Fruit fly (Drosophila melanogaster) whole organism, embryonic: Measurements from ENCODE around the gene Chd1.

Experiments used
- BEAF-32 ChIP-seq: fragments of 200-800 bp; sonication (Bioruptor generic); optimal IDR thresholded peaks from 3 replicates; lab custom pipeline; 2017; ENCODE audit warnings: missing biosample characterization, missing genetic modification characterization, mild to moderate bottlenecking, moderate library complexity, missing genetic modification reagents
- CG10267 ChIP-seq: fragments of 200-800 bp; sonication (Bioruptor generic); optimal IDR thresholded peaks from 2 replicates; lab custom pipeline; 2018; ENCODE audit warnings: missing biosample characterization, mild to moderate bottlenecking, missing genetic modification characterization, moderate library complexity
- CG10274 ChIP-seq: fragments of 200-800 bp; sonication (Bioruptor generic); optimal IDR thresholded peaks from 3 replicates; lab custom pipeline; 2017; ENCODE audit warnings: missing biosample characterization, mild to moderate bottlenecking, missing genetic modification characterization
- CG13287 ChIP-seq: fragments of 200-800 bp; sonication (Bioruptor generic); IDR thresholded peaks from 2 replicates; pipeline ENCODE4 v1.3.6; 2022; ENCODE audit warnings: missing biosample characterization, missing genetic modification characterization; ENCODE audit not compliant: partially characterized antibody
- CG14860 ChIP-seq: fragments of 200-800 bp; sonication (Bioruptor generic); IDR thresholded peaks from 3 replicates; pipeline ENCODE4 v1.3.6; 2022; ENCODE audit warnings: missing biosample characterization, missing genetic modification characterization; ENCODE audit not compliant: partially characterized antibody
- CG16813 ChIP-seq: fragments of 200-800 bp; sonication (Bioruptor generic); IDR thresholded peaks from 3 replicates; pipeline ENCODE4 v1.3.6; 2022; ENCODE audit warnings: missing biosample characterization, missing genetic modification characterization; ENCODE audit not compliant: partially characterized antibody
- CG2116 ChIP-seq: fragments of 200-800 bp; sonication (Bioruptor generic); optimal IDR thresholded peaks from 3 replicates; lab custom pipeline; 2018; ENCODE audit warnings: missing biosample characterization, mild to moderate bottlenecking, missing genetic modification characterization
- CG2129 ChIP-seq: fragments of 200-800 bp; sonication (Bioruptor generic); IDR thresholded peaks from 2 replicates; pipeline ENCODE4 v1.3.6; 2022; ENCODE audit warnings: missing biosample characterization, missing genetic modification characterization; ENCODE audit not compliant: partially characterized antibody
- CG34224 ChIP-seq: fragments of 200-800 bp; sonication (Bioruptor generic); IDR thresholded peaks from 3 replicates; pipeline ENCODE4 v1.3.6; 2022; ENCODE audit warnings: missing biosample characterization, missing genetic modification characterization; ENCODE audit not compliant: partially characterized antibody
- CG6791 ChIP-seq: fragments of 200-800 bp; sonication (Bioruptor generic); IDR thresholded peaks from 3 replicates; pipeline ENCODE4 v1.3.6; 2022; ENCODE audit warnings: missing biosample characterization, missing genetic modification characterization; ENCODE audit not compliant: partially characterized antibody
- CG6813 ChIP-seq: fragments of 200-800 bp; sonication (Bioruptor generic); optimal IDR thresholded peaks from 2 replicates; lab custom pipeline; 2017; ENCODE audit warnings: missing biosample characterization, missing genetic modification characterization, mild to moderate bottlenecking, moderate library complexity, missing genetic modification reagents
- CG7963 ChIP-seq: fragments of 200-800 bp; sonication (Bioruptor generic); IDR thresholded peaks from 3 replicates; pipeline ENCODE4 v1.3.6; 2022; ENCODE audit warnings: missing biosample characterization, missing genetic modification characterization; ENCODE audit not compliant: partially characterized antibody
- CoRest ChIP-seq: fragments of 200-800 bp; sonication (Bioruptor generic); optimal IDR thresholded peaks from 3 replicates; lab custom pipeline; 2018; ENCODE audit warnings: missing biosample characterization, mild to moderate bottlenecking, missing genetic modification characterization, moderate library complexity
- D19B ChIP-seq: fragments of 200-800 bp; sonication (Bioruptor generic); optimal IDR thresholded peaks from 2 replicates; lab custom pipeline; 2017; ENCODE audit warnings: missing biosample characterization, mild to moderate bottlenecking, missing genetic modification characterization
- Dll ChIP-seq: fragments of 200-800 bp; sonication (Bioruptor generic); IDR thresholded peaks from 4 replicates; pipeline ENCODE4 v1.3.6; 2022; ENCODE audit warnings: missing biosample characterization, missing genetic modification characterization; ENCODE audit not compliant: partially characterized antibody
- Dp ChIP-seq: fragments of 200-800 bp; sonication (Bioruptor generic); optimal IDR thresholded peaks from 2 replicates; lab custom pipeline; 2018; ENCODE audit warnings: missing biosample characterization, mild to moderate bottlenecking, missing genetic modification characterization, moderate library complexity
- HLH4C ChIP-seq: fragments of 200-800 bp; sonication (Bioruptor generic); IDR thresholded peaks from 3 replicates; pipeline ENCODE4 v1.3.6; 2022; ENCODE audit warnings: missing biosample characterization, missing genetic modification characterization; ENCODE audit not compliant: partially characterized antibody
- Hey ChIP-seq: fragments of 200-800 bp; sonication (Bioruptor generic); optimal IDR thresholded peaks from 3 replicates; lab custom pipeline; 2018; ENCODE audit warnings: missing biosample characterization, mild to moderate bottlenecking, missing genetic modification characterization
- Hmx ChIP-seq: fragments of 200-800 bp; sonication (Bioruptor generic); optimal IDR thresholded peaks from 2 replicates; lab custom pipeline; 2016; ENCODE audit warnings: missing biosample characterization, missing genetic modification characterization
- MBD-R2 ChIP-seq: fragments of 200-800 bp; sonication (Bioruptor generic); IDR thresholded peaks from 2 replicates; pipeline ENCODE4 v1.3.6; 2022; ENCODE audit warnings: missing biosample characterization, missing genetic modification characterization
- MESR4 ChIP-seq: fragments of 200-800 bp; sonication (Bioruptor generic); optimal IDR thresholded peaks from 2 replicates; lab custom pipeline; 2018; ENCODE audit warnings: missing biosample characterization, mild to moderate bottlenecking, missing genetic modification characterization, moderate library complexity
- Pdp1 ChIP-seq, 2 experiments: fragments of 200-800 bp; sonication (Bioruptor generic); optimal IDR thresholded peaks; 3 replicates each; lab custom pipeline; 2016; ENCODE audit warnings: missing biosample characterization in 2 of 2, missing genetic modification characterization in 2 of 2, mild to moderate bottlenecking in 1 of 2, moderate library complexity in 1 of 2
- Scr ChIP-seq: fragments of 200-800 bp; sonication (Bioruptor generic); IDR thresholded peaks from 2 replicates; pipeline ENCODE4 v1.3.6; 2022; ENCODE audit warnings: missing biosample characterization, missing genetic modification characterization; ENCODE audit not compliant: partially characterized antibody
- Sry-δ ChIP-seq: fragments of 200-800 bp; sonication (Bioruptor generic); optimal IDR thresholded peaks from 2 replicates; lab custom pipeline; 2016; ENCODE audit warnings: missing biosample characterization, missing genetic modification characterization
- bbx ChIP-seq: fragments of 200-800 bp; sonication (Bioruptor generic); IDR thresholded peaks from 2 replicates; pipeline ENCODE4 v1.3.6; 2022; ENCODE audit warnings: missing biosample characterization, missing genetic modification characterization; ENCODE audit not compliant: partially characterized antibody
- cwo ChIP-seq: fragments of 200-800 bp; sonication (Bioruptor generic); optimal IDR thresholded peaks from 3 replicates; lab custom pipeline; 2017; ENCODE audit warnings: missing biosample characterization, missing genetic modification characterization, mild to moderate bottlenecking, moderate library complexity, missing genetic modification reagents
- dm ChIP-seq: fragments of 200-800 bp; sonication (Bioruptor generic); optimal IDR thresholded peaks from 3 replicates; lab custom pipeline; 2016; ENCODE audit warnings: missing biosample characterization, missing genetic modification characterization
- gfzf ChIP-seq: fragments of 200-800 bp; sonication (Bioruptor generic); optimal IDR thresholded peaks from 2 replicates; lab custom pipeline; 2016; ENCODE audit warnings: missing biosample characterization, mild to moderate bottlenecking, missing genetic modification characterization, moderate library complexity
- hbn ChIP-seq: fragments of 200-800 bp; sonication (Bioruptor generic); IDR thresholded peaks from 2 replicates; pipeline ENCODE4 v1.3.6; 2022; ENCODE audit warnings: missing biosample characterization, missing genetic modification characterization; ENCODE audit not compliant: partially characterized antibody
- her ChIP-seq: fragments of 200-800 bp; sonication (Bioruptor generic); optimal IDR thresholded peaks from 2 replicates; lab custom pipeline; 2016; ENCODE audit warnings: missing biosample characterization, missing genetic modification characterization
- lbe ChIP-seq: fragments of 200-800 bp; sonication (Bioruptor generic); optimal IDR thresholded peaks from 2 replicates; lab custom pipeline; 2016; ENCODE audit warnings: missing biosample characterization, mild to moderate bottlenecking, missing genetic modification characterization
- mld ChIP-seq: fragments of 200-800 bp; sonication (Bioruptor generic); IDR thresholded peaks from 3 replicates; pipeline ENCODE4 v1.3.6; 2022; ENCODE audit warnings: missing biosample characterization, missing genetic modification characterization; ENCODE audit not compliant: partially characterized antibody
- nerfin-2 ChIP-seq: fragments of 200-800 bp; sonication (Bioruptor generic); IDR thresholded peaks from 2 replicates; pipeline ENCODE4 v1.3.6; 2022; ENCODE audit warnings: missing biosample characterization, missing genetic modification characterization; ENCODE audit not compliant: partially characterized antibody
- otp ChIP-seq: fragments of 200-800 bp; sonication (Bioruptor generic); IDR thresholded peaks from 3 replicates; pipeline ENCODE4, ENCODE4 v1.3.6; 2022; ENCODE audit warnings: missing biosample characterization, missing genetic modification characterization
- p53 ChIP-seq: fragments of 200-800 bp; sonication (Bioruptor generic); optimal IDR thresholded peaks from 2 replicates; lab custom pipeline; 2016; ENCODE audit warnings: missing biosample characterization, missing genetic modification characterization
- pb ChIP-seq: fragments of 200-800 bp; sonication (Bioruptor generic); optimal IDR thresholded peaks from 3 replicates; lab custom pipeline; 2016; ENCODE audit warnings: missing biosample characterization, missing genetic modification characterization
- sna ChIP-seq: fragments of 200-800 bp; sonication (Bioruptor generic); IDR thresholded peaks from 2 replicates; pipeline ENCODE4 v1.3.6; 2022; ENCODE audit warnings: missing biosample characterization, missing genetic modification characterization; ENCODE audit not compliant: partially characterized antibody
- stwl ChIP-seq: fragments of 200-800 bp; sonication (Bioruptor generic); optimal IDR thresholded peaks from 3 replicates; lab custom pipeline; 2018; ENCODE audit warnings: missing biosample characterization, mild to moderate bottlenecking, missing genetic modification characterization, moderate library complexity
- tna ChIP-seq: fragments of 200-800 bp; sonication (Bioruptor generic); IDR thresholded peaks from 2 replicates; pipeline ENCODE4 v1.3.6; 2022; ENCODE audit warnings: missing biosample characterization, missing genetic modification characterization; ENCODE audit not compliant: partially characterized antibody
- unpg ChIP-seq: fragments of 200-800 bp; sonication (Bioruptor generic); optimal IDR thresholded peaks from 3 replicates; lab custom pipeline; 2018; ENCODE audit warnings: missing biosample characterization, mild to moderate bottlenecking, missing genetic modification characterization, moderate library complexity
- vnd ChIP-seq: fragments of 200-800 bp; sonication (Bioruptor generic); IDR thresholded peaks from 3 replicates; pipeline ENCODE4 v1.3.6; 2022; ENCODE audit warnings: missing biosample characterization, missing genetic modification characterization; ENCODE audit not compliant: partially characterized antibody
- zen2 ChIP-seq: fragments of 200-800 bp; sonication (Bioruptor generic); IDR thresholded peaks from 3 replicates; pipeline ENCODE4 v1.3.6; 2022; ENCODE audit warnings: missing biosample characterization, missing genetic modification characterization; ENCODE audit not compliant: partially characterized antibody

Chd1 gene

dm6 chr2L:2969438-2969837 lies 18.1 kb downstream of the Chd1 start, which contains the start of gene Ts (continued):
- peak; percentile 28 for TF ChIP-seq CoRest (tag; lab: Kevin White, UChicago)
- peak; percentile 16; the same call in 1 of the 2 replicates for TF ChIP-seq CG2129 (GFP tag; lab: Robert Waterston, UW)
- peak; percentile 63; the same call in 2 of the 3 replicates for TF ChIP-seq CG7963 (GFP tag; lab: Robert Waterston, UW)
- TF ChIP-seq CG34224 (GFP tag; lab: Robert Waterston, UW) = peak; percentile 86
- TF ChIP-seq CG14860 (GFP tag; lab: Robert Waterston, UW) = peak; percentile 58
- TF ChIP-seq nerfin-2 (GFP tag; lab: Robert Waterston, UW) = peak; percentile 79
- TF ChIP-seq HLH4C (GFP tag; lab: Robert Waterston, UW) = peak; percentile 84
- TF ChIP-seq her (GFP tag; lab: Kevin White, UChicago) = no peak
- peak; percentile 67 for TF ChIP-seq hbn
- TF ChIP-seq Scr (GFP tag; lab: Robert Waterston, UW) = peak; percentile 70
- TF ChIP-seq CG10267 (tag; lab: Kevin White, UChicago) = peak; percentile 54
- TF ChIP-seq MBD-R2 (GFP tag; lab: Robert Waterston, UW) = 0 out of 2 replicates have a peak, but pooled peaks have one; percentile 22
- TF ChIP-seq tna (GFP tag; lab: Robert Waterston, UW) = peak; percentile 84
- TF ChIP-seq vnd (GFP tag; lab: Robert Waterston, UW) = peak; percentile 60; the same call in 2 of the 3 replicates
- no peak for TF ChIP-seq CG10274 (GFP tag; lab: Kevin White, UChicago)
- peak; percentile 65 for TF ChIP-seq BEAF-32 (GFP tag; lab: Kevin White, UChicago)
- TF ChIP-seq CG2116 = peak; percentile 96
- TF ChIP-seq stwl (tag; lab: Kevin White, UChicago) = peak; percentile 54
- no peak for TF ChIP-seq Hey
- TF ChIP-seq cwo (GFP tag; lab: Kevin White, UChicago) = no peak
- no peak for TF ChIP-seq otp
- peak; percentile 57; the same call in 2 of the 3 replicates for TF ChIP-seq CG16813 (GFP tag; lab: Robert Waterston, UW)
- peak; percentile 76 for TF ChIP-seq zen2
- no peak for TF ChIP-seq D19B (GFP tag; lab: Kevin White, UChicago)
- TF ChIP-seq CG13287 (GFP tag; lab: Robert Waterston, UW) = peak; percentile 87
- TF ChIP-seq CG6813 (GFP tag; lab: Kevin White, UChicago) = no peak
- peak; percentile 70 for TF ChIP-seq sna (GFP tag; lab: Robert Waterston, UW)
- TF ChIP-seq unpg (GFP tag; lab: Kevin White, UChicago) = no peak
- TF ChIP-seq lbe (GFP tag; lab: Kevin White, UChicago) = peak; percentile 32
- TF ChIP-seq pb (GFP tag; lab: Kevin White, UChicago) = no peak
- TF ChIP-seq Pdp1 (GFP tag; optimal IDR thresholded peaks at IDR 0.05; lab: Kevin White, UChicago) = peak in 1 of 2 experiments; percentile 92
- TF ChIP-seq gfzf = peak; percentile 9
- no peak for TF ChIP-seq dm (GFP tag; lab: Kevin White, UChicago)
- TF ChIP-seq Hmx (GFP tag; lab: Kevin White, UChicago) = no peak
- no peak for TF ChIP-seq p53 (GFP tag; lab: Kevin White, UChicago)
- TF ChIP-seq bbx (GFP tag; lab: Robert Waterston, UW) = peak; percentile 89
- peak; percentile 30 for TF ChIP-seq MESR4 (GFP tag; lab: Kevin White, UChicago)
- peak; percentile 86 for TF ChIP-seq Sry-δ (GFP tag; lab: Kevin White, UChicago)
- peak; percentile 91 for TF ChIP-seq Dp (GFP tag; lab: Kevin White, UChicago)
- peak; percentile 82 for TF ChIP-seq CG6791
- peak; percentile 76 for TF ChIP-seq Dll (GFP tag; lab: Robert Waterston, UW)
- TF ChIP-seq mld (GFP tag; lab: Robert Waterston, UW) = 0 out of 3 replicates have a peak, but pooled peaks have one; percentile 46
